Worm (Caenorhabditis elegans) whole organism, mixed stage, embryonic: ENCODE results near the gene str-265.
"Not testable (repeated sequence)": the region's sequence is repeated elsewhere in the genome, so short reads cannot be mapped to it uniquely, and the experiment has no call there.

Experiments used
- bed-3 ChIP-seq: fragments of 200-800 bp; sonication (Bioruptor generic); optimal IDR thresholded peaks from 3 replicates; lab custom pipeline; 2018; ENCODE audit warnings: mild to moderate bottlenecking, missing genetic modification characterization, moderate library complexity, missing compliant biosample characterization
- elt-3 ChIP-seq: fragments of 150-350 bp; optimal IDR thresholded peaks from 2 replicates; lab custom pipeline; 2014; ENCODE audit warnings: missing biosample characterization, missing genetic modification characterization
- nhr-76 ChIP-seq: sonication (generic microtip); optimal IDR thresholded peaks from 2 replicates; lab custom pipeline; 2017; ENCODE audit warnings: missing biosample characterization, missing genetic modification characterization

ce11 chrV:2407214-2407613, at the start of gene str-265:
- not testable (repeated sequence) for TF ChIP-seq nhr-76 (tag; lab: Kevin White, UChicago); bed-3 (GFP tag; lab: Kevin White, UChicago); elt-3 (tag; lab: Kevin White, UChicago)
